Fruit fly (Drosophila melanogaster) whole organism, embryonic: ENCODE data around the gene CG7945.
A peak's percentile ranks its signal among the peaks of the same experiment; 100 is the strongest.

Source experiments
- BEAF-32 ChIP-seq: fragments of 200-800 bp; sonication (Bioruptor generic); optimal IDR thresholded peaks from 3 replicates; lab custom pipeline; 2017; ENCODE audit warnings: missing biosample characterization, missing genetic modification characterization, mild to moderate bottlenecking, moderate library complexity, missing genetic modification reagents
- CG10565 ChIP-seq: fragments of 200-800 bp; sonication (Bioruptor generic); optimal IDR thresholded peaks from 3 replicates; lab custom pipeline; 2016; ENCODE audit warnings: missing biosample characterization, mild to moderate bottlenecking, missing genetic modification characterization
- CG11560 ChIP-seq: fragments of 200-800 bp; sonication (Bioruptor generic); IDR thresholded peaks from 3 replicates; pipeline ENCODE4 v1.3.6; 2022; ENCODE audit warnings: missing biosample characterization, missing genetic modification characterization
- CG14050 ChIP-seq: fragments of 200-800 bp; sonication (Bioruptor generic); IDR thresholded peaks from 3 replicates; pipeline ENCODE4 v1.3.6; 2022; ENCODE audit warnings: missing biosample characterization, missing genetic modification characterization
- CG14441 ChIP-seq: fragments of 200-800 bp; sonication (Bioruptor generic); IDR thresholded peaks from 2 replicates; pipeline ENCODE4 v1.3.6; 2022; ENCODE audit warnings: missing biosample characterization, missing genetic modification characterization
- CG15269 ChIP-seq: fragments of 200-800 bp; sonication (Bioruptor generic); optimal IDR thresholded peaks from 2 replicates; lab custom pipeline; 2018; ENCODE audit warnings: missing biosample characterization, mild to moderate bottlenecking, missing genetic modification characterization, moderate library complexity
- CG1529 ChIP-seq: fragments of 200-800 bp; sonication (Bioruptor generic); optimal IDR thresholded peaks from 3 replicates; lab custom pipeline; 2018; ENCODE audit warnings: missing biosample characterization, missing genetic modification characterization
- CG17328 ChIP-seq: fragments of 200-800 bp; sonication (Bioruptor generic); IDR thresholded peaks from 2 replicates; pipeline ENCODE4 v1.3.6; 2022; ENCODE audit warnings: missing biosample characterization, missing genetic modification characterization
- CG17361 ChIP-seq: fragments of 200-800 bp; sonication (Bioruptor generic); IDR thresholded peaks from 3 replicates; pipeline ENCODE4 v1.3.6; 2022; ENCODE audit warnings: missing biosample characterization, missing genetic modification characterization
- CG17385 ChIP-seq: fragments of 200-800 bp; sonication (Bioruptor generic); optimal IDR thresholded peaks from 3 replicates; lab custom pipeline; 2018; ENCODE audit warnings: missing biosample characterization, mild to moderate bottlenecking, missing genetic modification characterization
- CG1832 ChIP-seq: fragments of 200-800 bp; sonication (Bioruptor generic); optimal IDR thresholded peaks from 2 replicates; lab custom pipeline; 2017; ENCODE audit warnings: missing biosample characterization, mild to moderate bottlenecking, missing genetic modification characterization, inconsistent platforms
- CG18599 ChIP-seq: fragments of 200-800 bp; sonication (Bioruptor generic); optimal IDR thresholded peaks from 3 replicates; lab custom pipeline; 2017; ENCODE audit warnings: missing biosample characterization, missing genetic modification characterization, mild to moderate bottlenecking, moderate library complexity, missing genetic modification reagents
- CG2120 ChIP-seq: fragments of 200-800 bp; sonication (Bioruptor generic); optimal IDR thresholded peaks from 3 replicates; lab custom pipeline; 2016; ENCODE audit warnings: missing biosample characterization, missing genetic modification characterization
- CG2889 ChIP-seq: fragments of 200-800 bp; sonication (Bioruptor generic); IDR thresholded peaks from 3 replicates; pipeline ENCODE4 v1.3.6; 2022; ENCODE audit warnings: missing biosample characterization, missing genetic modification characterization
- CG32772 ChIP-seq: fragments of 200-800 bp; sonication (Bioruptor generic); IDR thresholded peaks from 2 replicates; pipeline ENCODE4 v1.3.6; 2022; ENCODE audit warnings: missing biosample characterization, missing genetic modification characterization
- CG4360 ChIP-seq: fragments of 200-800 bp; sonication (Bioruptor generic); IDR thresholded peaks from 2 replicates; pipeline ENCODE4 v1.3.6; 2022; ENCODE audit warnings: missing biosample characterization, missing genetic modification characterization
- CG4617 ChIP-seq: fragments of 200-800 bp; sonication (Bioruptor generic); optimal IDR thresholded peaks from 3 replicates; lab custom pipeline; 2016; ENCODE audit warnings: missing biosample characterization, missing genetic modification characterization, borderline replicate concordance
- CG4854 ChIP-seq: fragments of 200-800 bp; sonication (Bioruptor generic); optimal IDR thresholded peaks from 2 replicates; lab custom pipeline; 2016; ENCODE audit warnings: missing biosample characterization, missing genetic modification characterization, inconsistent platforms
- CG6854 ChIP-seq: fragments of 200-800 bp; sonication (Bioruptor generic); optimal IDR thresholded peaks from 3 replicates; lab custom pipeline; 2017; ENCODE audit warnings: missing biosample characterization, mild to moderate bottlenecking, missing genetic modification characterization
- CG7271 ChIP-seq: fragments of 200-800 bp; sonication (Bioruptor generic); optimal IDR thresholded peaks from 2 replicates; lab custom pipeline; 2018; ENCODE audit warnings: missing biosample characterization, mild to moderate bottlenecking, missing genetic modification characterization, moderate library complexity
- CG7556 ChIP-seq: fragments of 200-800 bp; sonication (Bioruptor generic); optimal IDR thresholded peaks from 2 replicates; lab custom pipeline; 2017; ENCODE audit warnings: missing biosample characterization, mild to moderate bottlenecking, missing genetic modification characterization
- CG7987 ChIP-seq: fragments of 200-800 bp; sonication (Bioruptor generic); optimal IDR thresholded peaks from 2 replicates; lab custom pipeline; 2018; ENCODE audit warnings: missing biosample characterization, mild to moderate bottlenecking, missing genetic modification characterization, moderate library complexity
- CG8765 ChIP-seq: fragments of 200-800 bp; sonication (Bioruptor generic); IDR thresholded peaks from 2 replicates; pipeline ENCODE4 v1.3.6; 2022; ENCODE audit warnings: missing biosample characterization, missing genetic modification characterization
- D ChIP-seq, 2 experiments: fragments of 200-800 bp in 1 of 2; fragments of >200 bp in 1 of 2; sonication (Bioruptor generic) in 1 of 2; optimal IDR thresholded peaks; 2 replicates in 1 of 2; 3 replicates in 1 of 2; lab custom pipeline; 2017; ENCODE audit warnings: mild to moderate bottlenecking in 1 of 2, missing biosample characterization in 1 of 2, missing genetic modification characterization in 1 of 2, missing genetic modification reagents in 1 of 2
- E2f1 ChIP-seq: fragments of 200-800 bp; sonication (Bioruptor generic); IDR thresholded peaks from 2 replicates; pipeline ENCODE4 v1.3.6; 2022; ENCODE audit warnings: missing biosample characterization, missing genetic modification characterization
- H15 ChIP-seq: fragments of 200-800 bp; sonication (Bioruptor generic); IDR thresholded peaks from 3 replicates; pipeline ENCODE4 v1.3.6; 2022; ENCODE audit warnings: missing biosample characterization, missing genetic modification characterization
- HHEX ChIP-seq: fragments of 200-800 bp; sonication (Bioruptor generic); optimal IDR thresholded peaks from 3 replicates; lab custom pipeline; 2017; ENCODE audit warnings: missing biosample characterization, mild to moderate bottlenecking, missing genetic modification characterization, missing genetic modification reagents
- Lpt ChIP-seq: fragments of >200 bp; optimal IDR thresholded peaks from 2 replicates; lab custom pipeline; 2018; ENCODE audit warnings: missing biosample characterization, missing genetic modification characterization
- Max ChIP-seq: fragments of 200-800 bp; sonication (Bioruptor generic); optimal IDR thresholded peaks from 2 replicates; lab custom pipeline; 2016; ENCODE audit warnings: missing biosample characterization, mild to moderate bottlenecking, missing genetic modification characterization
- NFAT ChIP-seq: fragments of 200-800 bp; sonication (Bioruptor generic); IDR thresholded peaks from 2 replicates; pipeline ENCODE4 v1.3.6; 2022; ENCODE audit warnings: missing biosample characterization, missing genetic modification characterization
- Rx ChIP-seq: fragments of 200-800 bp; sonication (Bioruptor generic); IDR thresholded peaks from 2 replicates; pipeline ENCODE4 v1.3.6; 2022; ENCODE audit warnings: missing biosample characterization, missing genetic modification characterization
- Six4 ChIP-seq: fragments of 200-800 bp; sonication (Bioruptor generic); optimal IDR thresholded peaks from 2 replicates; lab custom pipeline; 2016; ENCODE audit warnings: missing biosample characterization, missing genetic modification characterization
- ap ChIP-seq: fragments of 200-800 bp; sonication (Bioruptor generic); IDR thresholded peaks from 2 replicates; pipeline ENCODE4 v1.3.6; 2022; ENCODE audit warnings: missing biosample characterization, missing genetic modification characterization
- crol ChIP-seq: fragments of 200-800 bp; sonication (Bioruptor generic); IDR thresholded peaks from 2 replicates; pipeline ENCODE4 v1.3.6; 2022; ENCODE audit warnings: missing biosample characterization, missing genetic modification characterization
- eve ChIP-seq, 2 experiments: fragments of >200 bp; optimal IDR thresholded peaks; 2 replicates each; lab custom pipeline; 2017; ENCODE audit warnings: missing biosample characterization in 2 of 2, missing genetic modification characterization in 2 of 2
- fd96Cb ChIP-seq: fragments of 200-800 bp; sonication (Bioruptor generic); optimal IDR thresholded peaks from 2 replicates; lab custom pipeline; 2018; ENCODE audit warnings: missing biosample characterization, mild to moderate bottlenecking, missing genetic modification characterization, moderate library complexity
- gcm ChIP-seq: fragments of 200-800 bp; sonication (Bioruptor generic); optimal IDR thresholded peaks from 2 replicates; lab custom pipeline; 2019; ENCODE audit warnings: missing biosample characterization, mild to moderate bottlenecking, missing genetic modification characterization, moderate library complexity
- kay ChIP-seq: fragments of 200-800 bp; sonication (Bioruptor generic); optimal IDR thresholded peaks from 2 replicates; lab custom pipeline; 2016; ENCODE audit warnings: missing biosample characterization, missing genetic modification characterization
- mirr ChIP-seq: fragments of 200-800 bp; sonication (Bioruptor generic); optimal IDR thresholded peaks from 3 replicates; lab custom pipeline; 2018; ENCODE audit warnings: missing biosample characterization, mild to moderate bottlenecking, missing genetic modification characterization
- oc ChIP-seq: fragments of 200-800 bp; sonication (Bioruptor generic); optimal IDR thresholded peaks from 2 replicates; lab custom pipeline; 2018; ENCODE audit warnings: missing biosample characterization, mild to moderate bottlenecking, missing genetic modification characterization, moderate library complexity
- rib ChIP-seq: fragments of 200-800 bp; sonication (Bioruptor generic); IDR thresholded peaks from 2 replicates; pipeline ENCODE4 v1.3.6; 2022; ENCODE audit warnings: missing biosample characterization, missing genetic modification characterization
- ro ChIP-seq: fragments of 200-800 bp; sonication (Bioruptor generic); IDR thresholded peaks from 2 replicates; pipeline ENCODE4 v1.3.6; 2022; ENCODE audit warnings: missing biosample characterization, missing genetic modification characterization
- run ChIP-seq: fragments of 200-800 bp; sonication (Bioruptor generic); optimal IDR thresholded peaks from 3 replicates; lab custom pipeline; 2018; ENCODE audit warnings: missing biosample characterization, mild to moderate bottlenecking, missing genetic modification characterization
- seq ChIP-seq: fragments of 200-800 bp; sonication (Bioruptor generic); IDR thresholded peaks from 2 replicates; pipeline ENCODE4 v1.3.6; 2022; ENCODE audit warnings: missing biosample characterization, missing genetic modification characterization
- slbo ChIP-seq: fragments of 200-800 bp; sonication (Bioruptor generic); IDR thresholded peaks from 2 replicates; pipeline ENCODE4 v1.3.6; 2022; ENCODE audit warnings: missing biosample characterization, missing genetic modification characterization
- so ChIP-seq: fragments of 200-800 bp; sonication (Bioruptor generic); IDR thresholded peaks from 3 replicates; pipeline ENCODE4 v1.3.6; 2022; ENCODE audit warnings: missing biosample characterization, missing genetic modification characterization
- wek ChIP-seq: fragments of 200-800 bp; sonication (Bioruptor generic); optimal IDR thresholded peaks from 3 replicates; lab custom pipeline; 2018; ENCODE audit warnings: missing biosample characterization, mild to moderate bottlenecking, missing genetic modification characterization, moderate library complexity
- wor ChIP-seq: fragments of 200-800 bp; sonication (Bioruptor generic); IDR thresholded peaks from 2 replicates; pipeline ENCODE4 v1.3.6; 2022; ENCODE audit warnings: missing biosample characterization, missing genetic modification characterization
- zfh2 ChIP-seq: fragments of 200-800 bp; sonication (Bioruptor generic); optimal IDR thresholded peaks from 2 replicates; lab custom pipeline; 2016; ENCODE audit warnings: missing biosample characterization, missing genetic modification characterization

CG7945 gene

DNA sequence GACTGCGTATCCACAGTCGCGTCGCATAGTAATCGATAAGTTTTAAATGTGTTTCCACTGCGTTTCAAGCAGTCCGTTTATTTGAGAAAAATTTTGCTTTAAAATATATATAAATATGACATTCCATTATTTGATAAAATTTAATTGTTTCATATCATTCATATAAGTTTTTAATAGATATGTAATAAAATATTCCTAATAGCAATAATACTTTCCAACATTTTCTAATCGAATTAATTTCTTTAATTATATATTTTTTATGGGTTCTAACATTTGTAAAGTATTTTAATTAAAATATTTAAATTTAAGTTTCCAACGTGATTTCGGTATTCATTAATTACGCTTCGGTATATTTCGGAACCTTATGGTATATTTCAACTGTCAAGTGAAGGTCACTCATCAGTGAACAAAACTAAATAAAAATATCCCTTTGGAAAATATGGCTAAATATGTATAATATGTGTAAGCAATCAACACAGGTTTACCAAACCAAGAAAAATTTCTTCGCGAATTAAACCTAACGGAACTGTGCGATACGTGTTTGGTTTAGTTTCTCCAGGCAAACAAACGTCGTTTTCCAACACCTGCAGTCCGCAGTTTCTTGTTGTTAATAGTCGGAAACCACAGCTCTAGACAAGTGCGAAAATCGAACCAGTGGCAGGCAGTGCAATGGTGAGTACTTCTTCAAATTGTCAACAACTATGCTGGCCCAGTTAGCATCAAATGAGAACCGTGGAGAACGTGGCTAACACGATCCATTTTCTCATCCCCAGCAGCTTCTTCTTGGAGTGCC, 39.3 kb upstream of the CG7945 start, which contains the start of the genes CG7739 and SCCRO (continued):
- TF ChIP-seq wek (GFP tag; lab: Kevin White, UChicago) (no peak), CG2120 (GFP tag; lab: Kevin White, UChicago) (peak; percentile 40), seq (GFP tag; lab: Robert Waterston, UW) (no peak), kay (GFP tag; lab: Kevin White, UChicago) (peak; percentile 61), CG4617 (GFP tag; lab: Kevin White, UChicago) (peak; percentile 96), CG14441 (GFP tag; lab: Robert Waterston, UW) (peak; percentile 71), CG15269 (tag; lab: Kevin White, UChicago) (peak; percentile 76), zfh2 (GFP tag; lab: Kevin White, UChicago) (peak; percentile 41), BEAF-32 (GFP tag; lab: Kevin White, UChicago) (peak; percentile 67), CG7271 (no peak), rib (peak; percentile 47; the same call in 1 of the 2 replicates), crol (GFP tag; lab: Robert Waterston, UW) (no peak), CG17328 (GFP tag; lab: Robert Waterston, UW) (peak; percentile 65), gcm (GFP tag; lab: Kevin White, UChicago) (peak; percentile 10), CG1529 (GFP tag; lab: Kevin White, UChicago) (no peak), eve (GFP tag; optimal IDR thresholded peaks at IDR 0.05; lab: Kevin White, UChicago) (no peak), CG17385 (peak; percentile 42), ro (GFP tag; lab: Robert Waterston, UW) (no peak), CG2889 (GFP tag; lab: Robert Waterston, UW) (peak; percentile 56; the same call in 1 of the 3 replicates), CG14050 (peak; percentile 28; the same call in 1 of the 3 replicates), CG17361 (peak; percentile 85), CG10565 (GFP tag; lab: Kevin White, UChicago) (no peak), CG4360 (peak; percentile 56; the same call in 1 of the 2 replicates), CG4854 (no peak), ap (GFP tag; lab: Robert Waterston, UW) (no peak; the same call in 1 of the 2 replicates), slbo (GFP tag; lab: Robert Waterston, UW) (peak; percentile 86), run (tag; lab: Kevin White, UChicago) (no peak), E2f1 (GFP tag; lab: Robert Waterston, UW) (peak; percentile 80), Lpt (GFP tag; lab: Kevin White, UChicago) (no peak), HHEX (GFP tag; lab: Kevin White, UChicago) (no peak), D (optimal IDR thresholded peaks at IDR 0.05; lab: Kevin White, UChicago) (no peak), D (GFP tag; optimal IDR thresholded peaks at IDR 0.05; lab: Kevin White, UChicago) (no peak), CG6854 (GFP tag; lab: Kevin White, UChicago) (no peak), oc (tag; lab: Kevin White, UChicago) (no peak), NFAT (GFP tag; lab: Robert Waterston, UW) (peak; percentile 70), CG7987 (GFP tag; lab: Kevin White, UChicago) (no peak), Rx (GFP tag; lab: Robert Waterston, UW) (peak; percentile 52; the same call in 1 of the 2 replicates), CG1832 (GFP tag; lab: Kevin White, UChicago) (no peak), CG18599 (GFP tag; lab: Kevin White, UChicago) (peak; percentile 35), wor (GFP tag; lab: Robert Waterston, UW) (no peak), H15 (GFP tag; lab: Robert Waterston, UW) (no peak), fd96Cb (tag; lab: Kevin White, UChicago) (peak; percentile 33), mirr (GFP tag; lab: Kevin White, UChicago) (no peak), so (GFP tag; lab: Robert Waterston, UW) (no peak), CG11560 (tag; lab: Robert Waterston, UW) (no peak; the same call in 2 of the 3 replicates), CG8765 (GFP tag; lab: Robert Waterston, UW) (peak; percentile 53; the same call in 1 of the 2 replicates), Six4 (GFP tag; lab: Kevin White, UChicago) (no peak), CG32772 (GFP tag; lab: Robert Waterston, UW) (peak; percentile 58), CG7556 (peak; percentile 33), Max (GFP tag; lab: Kevin White, UChicago) (peak; percentile 18)
